Worm (Caenorhabditis elegans): ENCODE results near the gene R05D3.3.

The R05D3.3 gene

DNA sequence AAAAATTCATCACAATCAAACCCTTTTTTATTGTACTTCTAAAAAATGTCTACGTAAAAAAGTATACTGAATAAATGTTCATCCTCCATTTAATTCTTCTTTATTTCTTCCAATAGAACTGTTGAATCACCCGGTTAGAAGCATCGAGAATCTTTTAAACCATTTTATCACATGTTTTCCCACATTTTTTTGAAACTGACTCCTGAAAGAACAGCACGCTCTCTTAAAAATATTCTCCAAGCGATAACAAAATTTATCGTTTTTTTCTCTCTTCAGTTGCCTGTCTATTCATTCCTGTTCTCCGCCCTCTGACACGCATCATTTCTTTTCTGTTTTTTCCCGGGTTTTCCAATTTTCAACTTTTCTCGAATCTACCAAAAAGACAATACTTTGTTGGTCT, 39.4 kb upstream of the R05D3.3 start, which contains the start of gene F10E9.12 (continued):
- TF ChIP-seq sdz-12 (GFP tag; optimal IDR thresholded peaks at IDR 0.05) (no peak), dve-1 (tag; optimal IDR thresholded peaks at IDR 0.05; ENCODE audit: insufficient read depth) (peak; percentile 54), nhr-10 (tag; optimal IDR thresholded peaks at IDR 0.05) (no peak), hlh-11 (tag; optimal IDR thresholded peaks at IDR 0.05) (peak; percentile 30), mes-2 (tag; optimal IDR thresholded peaks at IDR 0.05; ENCODE audit: poor library complexity, severe bottlenecking) (no peak), unc-130 (GFP tag; optimal IDR thresholded peaks at IDR 0.05) (no peak), unc-39 (tag; optimal IDR thresholded peaks at IDR 0.05) (no peak), zfp-3 (GFP tag; conservative IDR thresholded peaks at IDR 0.05) (no peak), ceh-62 (tag; optimal IDR thresholded peaks at IDR 0.05) (no peak), Y105C5A.15 (GFP tag; IDR thresholded peaks at IDR 0.05) (no peak), pha-4 (GFP tag; IDR thresholded peaks at IDR 0.05) (no peak), pha-4 (tag; optimal IDR thresholded peaks at IDR 0.05) (no peak), D1046.2 (GFP tag; IDR thresholded peaks at IDR 0.05) (no peak), arid-1 (GFP tag; conservative IDR thresholded peaks at IDR 0.05) (no peak), zip-2 (tag; optimal IDR thresholded peaks at IDR 0.05) (no peak), nhr-111 (GFP tag; optimal IDR thresholded peaks at IDR 0.05) (no peak), vab-7 (GFP tag; IDR thresholded peaks at IDR 0.05) (no peak), duxl-1 (tag; optimal IDR thresholded peaks at IDR 0.05; ENCODE audit: poor library complexity) (no peak), hif-1 (tag; optimal IDR thresholded peaks at IDR 0.05) (no peak), gei-8 (GFP tag; optimal IDR thresholded peaks at IDR 0.05) (no peak), dmd-6 (GFP tag; IDR thresholded peaks at IDR 0.05) (peak; percentile 26; the same call in 1 of the 2 replicates), nhr-102 (tag; optimal IDR thresholded peaks at IDR 0.05) (no peak), ctbp-1 (GFP tag; IDR thresholded peaks at IDR 0.05) (no peak), madf-9 (GFP tag; conservative IDR thresholded peaks at IDR 0.05) (no peak), lin-38 (GFP tag; IDR thresholded peaks at IDR 0.05) (no peak), ceh-44 (GFP tag; IDR thresholded peaks at IDR 0.05) (no peak), hmg-1.1 (GFP tag; IDR thresholded peaks at IDR 0.05) (no peak), set-16 (GFP tag; IDR thresholded peaks at IDR 0.05) (no peak), daf-12 (tag; optimal IDR thresholded peaks at IDR 0.05) (no peak), mep-1 (tag; optimal IDR thresholded peaks at IDR 0.05) (peak; percentile 5), ceh-82 (tag; optimal IDR thresholded peaks at IDR 0.05) (no peak), dmd-9 (GFP tag; IDR thresholded peaks at IDR 0.05) (no peak), mdt-29 (GFP tag; IDR thresholded peaks at IDR 0.05) (no peak), lim-7 (GFP tag; IDR thresholded peaks at IDR 0.05) (no peak), egl-27 (tag; optimal IDR thresholded peaks at IDR 0.05) (no peak), T26A8.4 (GFP tag; IDR thresholded peaks at IDR 0.05) (no peak), lir-3 (tag; optimal IDR thresholded peaks at IDR 0.05) (no peak), nhr-77 (tag; optimal IDR thresholded peaks at IDR 0.05) (no peak), nhr-28 (tag; optimal IDR thresholded peaks at IDR 0.05) (peak; percentile 1)

DNA sequence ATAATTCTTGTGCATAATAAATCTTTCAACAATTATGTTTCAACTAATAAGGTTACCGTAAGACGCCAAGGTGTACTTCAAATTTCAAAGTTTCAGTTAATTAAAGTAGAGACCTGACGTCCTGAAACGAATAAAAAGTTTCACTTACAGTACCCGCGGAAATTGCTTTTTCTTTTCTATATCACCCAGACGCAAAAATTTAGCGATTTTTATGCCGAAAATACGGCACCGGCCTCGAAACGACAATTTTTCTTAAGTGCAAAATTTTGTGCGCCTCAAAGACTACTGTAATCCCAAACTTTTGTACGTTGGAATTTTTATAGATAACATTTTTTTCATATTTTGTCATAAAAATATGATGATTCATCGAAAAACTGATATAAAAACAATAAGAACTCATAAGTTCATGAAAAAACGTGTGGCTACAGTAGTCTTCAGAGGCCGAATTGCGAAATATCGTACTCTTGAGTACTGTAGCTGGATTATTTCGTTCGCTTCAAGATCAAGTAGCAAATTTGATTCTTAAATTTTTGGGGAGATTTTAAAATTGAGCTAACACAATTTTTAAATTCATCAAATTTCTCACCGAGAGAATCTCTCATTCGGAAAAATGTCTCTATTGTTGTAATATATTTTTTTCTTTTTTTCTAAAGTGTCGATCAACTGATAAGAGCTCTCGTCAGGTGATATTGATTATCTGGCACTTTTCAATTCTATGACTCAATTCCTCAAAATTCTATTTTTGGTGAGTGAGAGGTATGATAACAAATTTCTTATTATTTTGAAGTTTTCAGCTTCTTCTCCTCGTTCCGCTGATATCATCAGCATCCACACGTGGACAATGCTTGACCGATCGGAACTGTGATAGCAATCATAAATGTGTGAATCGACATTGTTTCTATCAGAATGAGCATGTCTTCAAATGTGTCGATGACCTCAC, 38.0 kb upstream of the R05D3.3 start, which contains the start of gene ZC262.13:
Gene ZC262.13 (plus strand): TSS at position 641 of the 940 bp plus-strand sequence.
- no peak for TF ChIP-seq tag-97 (GFP tag; IDR thresholded peaks at IDR 0.05)
- no peak for TF ChIP-seq daf-16 (GFP tag; optimal IDR thresholded peaks at IDR 0.05)
- peak; percentile 49 for TF ChIP-seq daf-16 (tag; optimal IDR thresholded peaks at IDR 0.05)
- TF ChIP-seq nhr-28 (tag; optimal IDR thresholded peaks at IDR 0.05), result peak; percentile 17
- 0 out of 2 replicates have a peak, but pooled peaks have one; percentile 58 for TF ChIP-seq zfp-3 (GFP tag; conservative IDR thresholded peaks at IDR 0.05)
- peak; percentile 25; the same call in 1 of the 2 replicates for TF ChIP-seq T26A8.4 (GFP tag; IDR thresholded peaks at IDR 0.05)
- TF ChIP-seq lsy-2 (tag; optimal IDR thresholded peaks at IDR 0.05), result peak in 1 of 2 experiments; percentile 51
- peak; percentile 82 for TF ChIP-seq dve-1 (tag; optimal IDR thresholded peaks at IDR 0.05; ENCODE audit: insufficient read depth)
- peak; percentile 2 for TF ChIP-seq nhr-48 (tag; optimal IDR thresholded peaks at IDR 0.05)
- peak; percentile 37 for TF ChIP-seq hlh-30 (tag; optimal IDR thresholded peaks at IDR 0.05; ENCODE audit: insufficient read depth)
- no peak for TF ChIP-seq Y5F2A.4 (GFP tag; optimal IDR thresholded peaks at IDR 0.05)
- TF ChIP-seq pha-4 (GFP tag; IDR thresholded peaks at IDR 0.05), result peak; percentile 12; the same call in 1 of the 2 replicates
- TF ChIP-seq pha-4 (tag; optimal IDR thresholded peaks at IDR 0.05), result no peak
- TF ChIP-seq hlh-11 (tag; optimal IDR thresholded peaks at IDR 0.05), result peak; percentile 55
- TF ChIP-seq jun-1 (tag; optimal IDR thresholded peaks at IDR 0.05), result peak; percentile 2
- TF ChIP-seq sdz-12 (GFP tag; optimal IDR thresholded peaks at IDR 0.05), result no peak
- TF ChIP-seq php-3 (GFP tag; IDR thresholded peaks at IDR 0.05), result peak; percentile 12; the same call in 1 of the 2 replicates
- no peak for TF ChIP-seq Y48G9A.11 (GFP tag; IDR thresholded peaks at IDR 0.05)
